Worm (Caenorhabditis elegans) whole organism, L4/young adult: ENCODE measurements around the gene Y1B5A.1.

ENCODE experiments used
- W03F9.2 ChIP-seq: fragments of 150-350 bp; optimal IDR thresholded peaks from 2 replicates; lab custom pipeline; 2014; ENCODE audit warnings: missing biosample characterization, missing genetic modification characterization
- dao-5 ChIP-seq: sonication (generic microtip); optimal IDR thresholded peaks from 2 replicates; lab custom pipeline; 2016; ENCODE audit warnings: missing genotype, missing genetic modification characterization, moderate library complexity, missing compliant biosample characterization
- him-1 ChIP-seq: sonication (generic microtip); optimal IDR thresholded peaks from 2 replicates; lab custom pipeline; 2016; ENCODE audit warnings: missing genotype, missing genetic modification reagents, missing genetic modification characterization, missing compliant biosample characterization

- TF ChIP-seq W03F9.2 (no peak), him-1 (tag; lab: Kevin White, UChicago) (no peak), dao-5 (tag; lab: Kevin White, UChicago) (no peak)
Measured at ce11 chrX:7085912-7086311, 745 bp downstream of the Y1B5A.1 start, which contains the start of gene C36B7.4.
